Worm (Caenorhabditis elegans) whole organism, late embryonic: Measurements from ENCODE around the gene cab-1.
A peak's percentile ranks its signal among the peaks of the same experiment; 100 is the strongest.

Source experiments
- C38D4.7 ChIP-seq: fragments of 200-800 bp; sonication (Bioruptor generic); optimal IDR thresholded peaks from 2 replicates; lab custom pipeline; 2018; ENCODE audit warnings: mild to moderate bottlenecking, missing genetic modification characterization, moderate library complexity, missing compliant biosample characterization
- K02D7.2 ChIP-seq: sonication (generic microtip); optimal IDR thresholded peaks from 2 replicates; lab custom pipeline; 2017; ENCODE audit warnings: mild to moderate bottlenecking, missing genetic modification characterization, missing compliant biosample characterization
- K09A11.1 ChIP-seq: sonication (generic microtip); optimal IDR thresholded peaks from 2 replicates; lab custom pipeline; 2017; ENCODE audit warnings: antibody characterized with exemption, mild to moderate bottlenecking, missing genetic modification characterization, missing compliant biosample characterization; ENCODE audit not compliant: insufficient read depth
- T23F11.4 ChIP-seq: fragments of 200-800 bp; sonication (Bioruptor generic); optimal IDR thresholded peaks from 2 replicates; lab custom pipeline; 2018; ENCODE audit warnings: mild to moderate bottlenecking, missing genetic modification characterization, missing compliant biosample characterization
- Y22D7AL.16 ChIP-seq: sonication (generic microtip); optimal IDR thresholded peaks from 2 replicates; lab custom pipeline; 2016; ENCODE audit warnings: missing genetic modification characterization, missing compliant biosample characterization
- ama-1 ChIP-seq: fragments of 150-350 bp; optimal IDR thresholded peaks from 2 replicates; lab custom pipeline; 2014
- ceh-18 ChIP-seq: sonication (generic microtip); optimal IDR thresholded peaks from 2 replicates; lab custom pipeline; 2016; ENCODE audit warnings: missing genetic modification characterization, missing compliant biosample characterization
- ceh-19 ChIP-seq: fragments of 200-800 bp; sonication (Bioruptor generic); optimal IDR thresholded peaks from 2 replicates; lab custom pipeline; 2018; ENCODE audit warnings: mild to moderate bottlenecking, missing genetic modification characterization, missing compliant biosample characterization
- ceh-2 ChIP-seq: sonication (generic microtip); optimal IDR thresholded peaks from 2 replicates; lab custom pipeline; 2016; ENCODE audit warnings: missing genotype, missing genetic modification characterization, missing compliant biosample characterization
- ceh-22 ChIP-seq: sonication (generic microtip); optimal IDR thresholded peaks from 2 replicates; lab custom pipeline; 2017; ENCODE audit warnings: missing biosample characterization, missing genetic modification characterization
- ceh-34 ChIP-seq: sonication (generic microtip); optimal IDR thresholded peaks from 2 replicates; lab custom pipeline; 2016; ENCODE audit warnings: mild to moderate bottlenecking, missing genetic modification characterization, missing compliant biosample characterization
- ceh-45 ChIP-seq: fragments of 200-800 bp; sonication (Bioruptor generic); IDR thresholded peaks from 2 replicates; pipeline ENCODE4 v1.3.6; 2022; ENCODE audit warnings: missing genetic modification reagents, missing genetic modification characterization, missing compliant biosample characterization
- ceh-6 ChIP-seq: fragments of 200-800 bp; sonication (Bioruptor generic); optimal IDR thresholded peaks from 2 replicates; lab custom pipeline; 2018; ENCODE audit warnings: mild to moderate bottlenecking, missing genetic modification characterization, missing compliant biosample characterization
- dmd-4 ChIP-seq: sonication (generic microtip); optimal IDR thresholded peaks from 2 replicates; lab custom pipeline; 2016; ENCODE audit warnings: borderline replicate concordance, missing genetic modification characterization, missing compliant biosample characterization
- elt-2 ChIP-seq: sonication (generic microtip); optimal IDR thresholded peaks from 2 replicates; lab custom pipeline; 2016; ENCODE audit warnings: missing genetic modification reagents, missing genetic modification characterization, missing compliant biosample characterization
- elt-4 ChIP-seq: sonication (generic microtip); optimal IDR thresholded peaks from 2 replicates; lab custom pipeline; 2016; ENCODE audit warnings: missing genetic modification characterization, missing compliant biosample characterization
- eyg-1 ChIP-seq: sonication (generic microtip); optimal IDR thresholded peaks from 2 replicates; lab custom pipeline; 2016; ENCODE audit warnings: missing genotype, missing genetic modification characterization, missing compliant biosample characterization
- fkh-6 ChIP-seq: sonication (generic microtip); optimal IDR thresholded peaks from 2 replicates; lab custom pipeline; 2016; ENCODE audit warnings: missing genetic modification characterization, missing compliant biosample characterization
- gmeb-2 ChIP-seq: sonication (generic microtip); optimal IDR thresholded peaks from 2 replicates; lab custom pipeline; 2016; ENCODE audit warnings: missing genetic modification characterization, inconsistent platforms, missing compliant biosample characterization
- hlh-15 ChIP-seq: sonication (generic microtip); optimal IDR thresholded peaks from 2 replicates; lab custom pipeline; 2016; ENCODE audit warnings: missing genetic modification characterization, missing compliant biosample characterization
- hlh-30 ChIP-seq: sonication (generic microtip); optimal IDR thresholded peaks from 2 replicates; lab custom pipeline; 2017; ENCODE audit warnings: antibody characterized with exemption, missing genetic modification characterization, missing compliant biosample characterization; ENCODE audit not compliant: insufficient read depth
- lim-6 ChIP-seq: sonication (generic microtip); optimal IDR thresholded peaks from 2 replicates; lab custom pipeline; 2016; ENCODE audit warnings: missing genetic modification characterization, missing compliant biosample characterization
- madf-2 ChIP-seq: sonication (generic microtip); optimal IDR thresholded peaks from 2 replicates; lab custom pipeline; 2017; ENCODE audit warnings: missing genetic modification characterization, missing compliant biosample characterization
- mec-3 ChIP-seq: sonication (generic microtip); optimal IDR thresholded peaks from 2 replicates; lab custom pipeline; 2016; ENCODE audit warnings: borderline replicate concordance, missing genetic modification characterization, missing compliant biosample characterization
- nfya-1 ChIP-seq: sonication (generic microtip); optimal IDR thresholded peaks from 2 replicates; lab custom pipeline; 2017; ENCODE audit warnings: missing genetic modification characterization, mild to moderate bottlenecking, missing compliant biosample characterization, antibody characterized with exemption, moderate library complexity
- npax-4 ChIP-seq: sonication (generic microtip); optimal IDR thresholded peaks from 2 replicates; lab custom pipeline; 2016; ENCODE audit warnings: missing genetic modification characterization, missing compliant biosample characterization
- odd-2 ChIP-seq: sonication (generic microtip); optimal IDR thresholded peaks from 2 replicates; lab custom pipeline; 2017; ENCODE audit warnings: antibody characterized with exemption, mild to moderate bottlenecking, missing genetic modification characterization, missing compliant biosample characterization
- pros-1 ChIP-seq: fragments of 150-350 bp; optimal IDR thresholded peaks from 2 replicates; lab custom pipeline; 2014; ENCODE audit warnings: missing biosample characterization, missing genetic modification reagents, missing genetic modification characterization
- ref-2 ChIP-seq: sonication (generic microtip); optimal IDR thresholded peaks from 2 replicates; lab custom pipeline; 2016; ENCODE audit warnings: missing genetic modification characterization, missing compliant biosample characterization
- rnt-1 ChIP-seq: sonication (generic microtip); optimal IDR thresholded peaks from 2 replicates; lab custom pipeline; 2016; ENCODE audit warnings: missing genetic modification characterization, missing compliant biosample characterization
- sdc-2 ChIP-seq: sonication (generic microtip); optimal IDR thresholded peaks from 2 replicates; lab custom pipeline; 2016; ENCODE audit warnings: missing genotype, missing genetic modification characterization, missing compliant biosample characterization
- sox-2 ChIP-seq: fragments of 200-800 bp; sonication (Bioruptor generic); IDR thresholded peaks from 2 replicates; pipeline ENCODE4 v1.3.6; 2022; ENCODE audit warnings: missing genetic modification reagents, missing genetic modification characterization, missing compliant biosample characterization
- syd-9 ChIP-seq: sonication (generic microtip); optimal IDR thresholded peaks from 2 replicates; lab custom pipeline; 2016; ENCODE audit warnings: mild to moderate bottlenecking, missing genetic modification characterization, moderate library complexity, missing compliant biosample characterization
- tbx-2 ChIP-seq: sonication (generic microtip); optimal IDR thresholded peaks from 2 replicates; lab custom pipeline; 2016; ENCODE audit warnings: missing genetic modification characterization, missing compliant biosample characterization
- unc-55 ChIP-seq: sonication (generic microtip); optimal IDR thresholded peaks from 2 replicates; lab custom pipeline; 2017; ENCODE audit warnings: missing biosample characterization, missing genetic modification reagents, missing genetic modification characterization
- unc-86 ChIP-seq: sonication (generic microtip); optimal IDR thresholded peaks from 2 replicates; lab custom pipeline; 2016; ENCODE audit warnings: missing genetic modification characterization, missing compliant biosample characterization
- zip-5 ChIP-seq: sonication (generic microtip); optimal IDR thresholded peaks from 2 replicates; lab custom pipeline; 2016; ENCODE audit warnings: missing genetic modification characterization, missing compliant biosample characterization
- ztf-16 ChIP-seq: sonication (generic microtip); optimal IDR thresholded peaks from 2 replicates; lab custom pipeline; 2017; ENCODE audit warnings: missing genetic modification characterization, missing compliant biosample characterization

The cab-1 gene

DNA sequence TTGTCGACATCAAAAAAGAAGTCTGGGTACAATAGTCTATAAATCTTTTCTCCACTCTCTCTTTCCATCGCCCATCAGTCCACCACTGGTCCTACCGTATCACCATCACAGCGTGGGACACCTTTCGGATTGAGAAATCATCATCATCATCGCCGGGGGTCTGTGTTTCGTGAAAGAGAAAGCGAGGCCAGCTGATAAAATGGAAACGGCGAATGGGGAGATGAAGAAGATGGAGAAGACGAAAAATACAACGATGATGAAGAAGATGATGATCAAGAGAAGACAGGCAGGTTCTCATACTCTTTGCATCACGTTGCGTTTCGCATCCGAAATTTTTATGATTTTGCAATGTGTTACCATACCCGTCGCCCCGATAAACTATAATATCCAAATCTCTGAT lies 36.3 kb downstream of the cab-1 start:
- TF ChIP-seq sdc-2 (tag; lab: Kevin White, UChicago) = peak; percentile 32
- TF ChIP-seq T23F11.4 = no peak
- no peak for TF ChIP-seq K09A11.1 (tag; lab: Kevin White, UChicago)
- no peak for TF ChIP-seq gmeb-2
- no peak for TF ChIP-seq mec-3 (tag; lab: Kevin White, UChicago)
- TF ChIP-seq lim-6 (tag; lab: Kevin White, UChicago) = no peak
- no peak for TF ChIP-seq npax-4 (tag; lab: Kevin White, UChicago)
- no peak for TF ChIP-seq unc-86 (tag; lab: Kevin White, UChicago)
- peak; percentile 12 for TF ChIP-seq nfya-1 (tag; lab: Kevin White, UChicago)
- TF ChIP-seq sox-2 (GFP tag; lab: Robert Waterston, UW) = no peak
- TF ChIP-seq dmd-4 (tag; lab: Kevin White, UChicago) = no peak
- TF ChIP-seq eyg-1 (tag; lab: Kevin White, UChicago) = no peak
- TF ChIP-seq pros-1 (tag; lab: Kevin White, UChicago) = no peak
- no peak for TF ChIP-seq rnt-1 (tag; lab: Kevin White, UChicago)
- TF ChIP-seq ceh-45 (GFP tag; lab: Robert Waterston, UW) = no peak
- TF ChIP-seq syd-9 = no peak
- peak; percentile 4 for TF ChIP-seq ceh-18 (tag; lab: Kevin White, UChicago)
- no peak for TF ChIP-seq C38D4.7 (GFP tag; lab: Kevin White, UChicago)
- TF ChIP-seq ama-1 (lab: Kevin White, UChicago) = no peak
- no peak for TF ChIP-seq ceh-6 (GFP tag; lab: Kevin White, UChicago)
- TF ChIP-seq hlh-15 (tag; lab: Kevin White, UChicago) = no peak
- no peak for TF ChIP-seq fkh-6 (tag; lab: Kevin White, UChicago)
- no peak for TF ChIP-seq elt-2 (tag; lab: Kevin White, UChicago)
- TF ChIP-seq ref-2 (tag; lab: Kevin White, UChicago) = peak; percentile 52
- TF ChIP-seq ceh-2 (tag; lab: Kevin White, UChicago) = no peak
- no peak for TF ChIP-seq ztf-16 (tag; lab: Kevin White, UChicago)

DNA sequence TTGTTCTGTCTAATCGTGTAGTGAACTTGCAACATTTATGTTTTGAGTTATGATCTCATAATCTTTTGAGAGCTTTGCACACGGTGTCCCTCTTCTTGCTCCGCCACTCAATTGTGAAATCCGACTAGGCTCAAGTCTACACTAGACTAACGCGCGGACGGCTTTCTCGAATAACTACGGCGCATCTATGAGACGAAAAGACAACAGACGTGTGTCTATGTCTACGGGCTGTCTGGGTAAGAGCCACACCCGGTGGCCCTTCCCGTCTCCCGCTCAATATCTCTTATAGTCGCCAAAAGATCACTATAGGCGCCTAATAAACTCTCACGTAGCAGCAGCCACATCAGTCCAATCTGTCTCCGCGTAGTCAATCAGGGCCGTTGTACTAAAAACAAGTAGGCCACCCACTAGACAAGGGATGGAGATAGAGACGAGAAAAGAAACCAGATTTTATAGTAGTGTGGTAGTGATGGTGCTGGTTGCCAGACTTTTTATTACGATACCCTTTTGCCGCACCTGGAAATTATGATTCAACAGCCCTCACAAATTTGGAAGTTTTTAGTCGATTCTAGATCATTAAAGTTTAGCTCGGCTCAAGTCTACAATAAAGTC lies 36.9 kb downstream of the cab-1 start:
- TF ChIP-seq sdc-2 (tag; lab: Kevin White, UChicago) (no peak), hlh-30 (tag; lab: Kevin White, UChicago) (no peak), ceh-22 (peak; percentile 1), zip-5 (tag; lab: Kevin White, UChicago) (no peak), elt-4 (tag; lab: Kevin White, UChicago) (peak; percentile 9), unc-55 (GFP tag; lab: Kevin White, UChicago) (peak; percentile 35), gmeb-2 (no peak), ceh-2 (tag; lab: Kevin White, UChicago) (peak; percentile 9), madf-2 (no peak), K02D7.2 (tag; lab: Kevin White, UChicago) (no peak), tbx-2 (peak; percentile 37), ceh-19 (peak; percentile 18), rnt-1 (tag; lab: Kevin White, UChicago) (peak; percentile 8), Y22D7AL.16 (tag; lab: Kevin White, UChicago) (no peak), ceh-18 (tag; lab: Kevin White, UChicago) (peak; percentile 55), nfya-1 (tag; lab: Kevin White, UChicago) (peak; percentile 1), unc-86 (tag; lab: Kevin White, UChicago) (no peak), C38D4.7 (GFP tag; lab: Kevin White, UChicago) (no peak), ceh-34 (tag; lab: Kevin White, UChicago) (peak; percentile 71), ceh-45 (GFP tag; lab: Robert Waterston, UW) (no peak), odd-2 (tag; lab: Kevin White, UChicago) (no peak)
- TF ChIP-seq, all 69 proteins: peak for 10
